Worm (Caenorhabditis elegans) whole organism, late embryonic: ENCODE data around the gene F07E5.12.

ENCODE experiments used
- C38D4.7 ChIP-seq: fragments of 200-800 bp; sonication (Bioruptor generic); optimal IDR thresholded peaks from 2 replicates; lab custom pipeline; 2018; ENCODE audit warnings: mild to moderate bottlenecking, missing genetic modification characterization, moderate library complexity, missing compliant biosample characterization
- K02D7.2 ChIP-seq: sonication (generic microtip); optimal IDR thresholded peaks from 2 replicates; lab custom pipeline; 2017; ENCODE audit warnings: mild to moderate bottlenecking, missing genetic modification characterization, missing compliant biosample characterization
- K09A11.1 ChIP-seq: sonication (generic microtip); optimal IDR thresholded peaks from 2 replicates; lab custom pipeline; 2017; ENCODE audit warnings: antibody characterized with exemption, mild to moderate bottlenecking, missing genetic modification characterization, missing compliant biosample characterization; ENCODE audit not compliant: insufficient read depth
- Y22D7AL.16 ChIP-seq: sonication (generic microtip); optimal IDR thresholded peaks from 2 replicates; lab custom pipeline; 2016; ENCODE audit warnings: missing genetic modification characterization, missing compliant biosample characterization
- ceh-14 ChIP-seq: sonication (generic microtip); optimal IDR thresholded peaks from 2 replicates; lab custom pipeline; 2016; ENCODE audit warnings: missing genotype, missing genetic modification characterization, missing compliant biosample characterization
- ceh-19 ChIP-seq: fragments of 200-800 bp; sonication (Bioruptor generic); optimal IDR thresholded peaks from 2 replicates; lab custom pipeline; 2018; ENCODE audit warnings: mild to moderate bottlenecking, missing genetic modification characterization, missing compliant biosample characterization
- ceh-2 ChIP-seq: sonication (generic microtip); optimal IDR thresholded peaks from 2 replicates; lab custom pipeline; 2016; ENCODE audit warnings: missing genotype, missing genetic modification characterization, missing compliant biosample characterization
- ceh-22 ChIP-seq: sonication (generic microtip); optimal IDR thresholded peaks from 2 replicates; lab custom pipeline; 2017; ENCODE audit warnings: missing biosample characterization, missing genetic modification characterization
- ceh-24 ChIP-seq: sonication (generic microtip); optimal IDR thresholded peaks from 2 replicates; lab custom pipeline; 2016; ENCODE audit warnings: mild to moderate bottlenecking, missing genetic modification characterization, missing compliant biosample characterization
- ceh-30 ChIP-seq: fragments of 150-350 bp; optimal IDR thresholded peaks from 2 replicates; lab custom pipeline; 2014; ENCODE audit warnings: missing biosample characterization, missing genetic modification characterization
- ceh-6 ChIP-seq: fragments of 200-800 bp; sonication (Bioruptor generic); optimal IDR thresholded peaks from 2 replicates; lab custom pipeline; 2018; ENCODE audit warnings: mild to moderate bottlenecking, missing genetic modification characterization, missing compliant biosample characterization
- ceh-9 ChIP-seq: sonication (generic microtip); optimal IDR thresholded peaks from 2 replicates; lab custom pipeline; 2016; ENCODE audit warnings: mild to moderate bottlenecking, missing genetic modification characterization, inconsistent platforms, missing compliant biosample characterization
- che-1 ChIP-seq: sonication (generic microtip); optimal IDR thresholded peaks from 2 replicates; lab custom pipeline; 2016; ENCODE audit warnings: mild to moderate bottlenecking, missing genetic modification characterization, missing compliant biosample characterization
- dmd-4 ChIP-seq: sonication (generic microtip); optimal IDR thresholded peaks from 2 replicates; lab custom pipeline; 2016; ENCODE audit warnings: borderline replicate concordance, missing genetic modification characterization, missing compliant biosample characterization
- dve-1 ChIP-seq: sonication (generic microtip); optimal IDR thresholded peaks from 2 replicates; lab custom pipeline; 2017; ENCODE audit warnings: antibody characterized with exemption, mild to moderate bottlenecking, missing genetic modification characterization, missing compliant biosample characterization
- elt-2 ChIP-seq: sonication (generic microtip); optimal IDR thresholded peaks from 2 replicates; lab custom pipeline; 2016; ENCODE audit warnings: missing genetic modification reagents, missing genetic modification characterization, missing compliant biosample characterization
- elt-4 ChIP-seq: sonication (generic microtip); optimal IDR thresholded peaks from 2 replicates; lab custom pipeline; 2016; ENCODE audit warnings: missing genetic modification characterization, missing compliant biosample characterization
- ets-4 ChIP-seq: sonication (generic microtip); optimal IDR thresholded peaks from 2 replicates; lab custom pipeline; 2016; ENCODE audit warnings: missing genetic modification characterization, missing compliant biosample characterization
- fax-1 ChIP-seq: sonication (generic microtip); optimal IDR thresholded peaks from 2 replicates; lab custom pipeline; 2016; ENCODE audit warnings: missing genotype, missing genetic modification characterization, missing compliant biosample characterization
- fkh-6 ChIP-seq: sonication (generic microtip); optimal IDR thresholded peaks from 2 replicates; lab custom pipeline; 2016; ENCODE audit warnings: missing genetic modification characterization, missing compliant biosample characterization
- gmeb-2 ChIP-seq: sonication (generic microtip); optimal IDR thresholded peaks from 2 replicates; lab custom pipeline; 2016; ENCODE audit warnings: missing genetic modification characterization, inconsistent platforms, missing compliant biosample characterization
- hlh-13 ChIP-seq: fragments of 200-800 bp; sonication (Bioruptor generic); optimal IDR thresholded peaks from 2 replicates; lab custom pipeline; 2018; ENCODE audit warnings: mild to moderate bottlenecking, missing genetic modification characterization, missing compliant biosample characterization
- hlh-30 ChIP-seq: sonication (generic microtip); optimal IDR thresholded peaks from 2 replicates; lab custom pipeline; 2017; ENCODE audit warnings: antibody characterized with exemption, missing genetic modification characterization, missing compliant biosample characterization; ENCODE audit not compliant: insufficient read depth
- hlh-6 ChIP-seq: sonication (generic microtip); optimal IDR thresholded peaks from 2 replicates; lab custom pipeline; 2016; ENCODE audit warnings: missing genotype, missing genetic modification characterization, missing compliant biosample characterization
- hlh-8 ChIP-seq: sonication (generic microtip); optimal IDR thresholded peaks from 2 replicates; lab custom pipeline; 2016; ENCODE audit warnings: missing genotype, missing genetic modification characterization, missing compliant biosample characterization
- lin-11 ChIP-seq: fragments of 200-800 bp; sonication (Bioruptor generic); optimal IDR thresholded peaks from 2 replicates; lab custom pipeline; 2018; ENCODE audit warnings: mild to moderate bottlenecking, missing genetic modification characterization, missing compliant biosample characterization
- nhr-232 ChIP-seq: sonication (generic microtip); optimal IDR thresholded peaks from 2 replicates; lab custom pipeline; 2016; ENCODE audit warnings: missing genetic modification characterization, missing compliant biosample characterization
- npax-4 ChIP-seq: sonication (generic microtip); optimal IDR thresholded peaks from 2 replicates; lab custom pipeline; 2016; ENCODE audit warnings: missing genetic modification characterization, missing compliant biosample characterization
- odd-2 ChIP-seq: sonication (generic microtip); optimal IDR thresholded peaks from 2 replicates; lab custom pipeline; 2017; ENCODE audit warnings: antibody characterized with exemption, mild to moderate bottlenecking, missing genetic modification characterization, missing compliant biosample characterization
- pat-9 ChIP-seq: fragments of 200-800 bp; sonication (Bioruptor generic); optimal IDR thresholded peaks from 2 replicates; lab custom pipeline; 2018; ENCODE audit warnings: mild to moderate bottlenecking, missing genetic modification characterization, moderate library complexity, missing compliant biosample characterization
- pax-1 ChIP-seq: fragments of 150-350 bp; optimal IDR thresholded peaks from 2 replicates; lab custom pipeline; 2014; ENCODE audit warnings: missing biosample characterization, missing genetic modification characterization
- pha-2 ChIP-seq: sonication (generic microtip); optimal IDR thresholded peaks from 2 replicates; lab custom pipeline; 2017; ENCODE audit warnings: mild to moderate bottlenecking, missing genetic modification characterization, missing compliant biosample characterization
- pha-4 ChIP-seq: fragments of 150-350 bp; optimal IDR thresholded peaks from 2 replicates; lab custom pipeline; 2018; ENCODE audit warnings: missing biosample characterization, missing genetic modification reagents, missing genetic modification characterization
- pros-1 ChIP-seq: fragments of 150-350 bp; optimal IDR thresholded peaks from 2 replicates; lab custom pipeline; 2014; ENCODE audit warnings: missing biosample characterization, missing genetic modification reagents, missing genetic modification characterization
- ref-2 ChIP-seq: sonication (generic microtip); optimal IDR thresholded peaks from 2 replicates; lab custom pipeline; 2016; ENCODE audit warnings: missing genetic modification characterization, missing compliant biosample characterization
- sox-2 ChIP-seq: fragments of 200-800 bp; sonication (Bioruptor generic); IDR thresholded peaks from 2 replicates; pipeline ENCODE4 v1.3.6; 2022; ENCODE audit warnings: missing genetic modification reagents, missing genetic modification characterization, missing compliant biosample characterization
- syd-9 ChIP-seq: sonication (generic microtip); optimal IDR thresholded peaks from 2 replicates; lab custom pipeline; 2016; ENCODE audit warnings: mild to moderate bottlenecking, missing genetic modification characterization, moderate library complexity, missing compliant biosample characterization
- ttx-3 ChIP-seq: sonication (generic microtip); optimal IDR thresholded peaks from 2 replicates; lab custom pipeline; 2016; ENCODE audit warnings: missing genetic modification reagents, missing genetic modification characterization, missing compliant biosample characterization
- unc-42 ChIP-seq: sonication (generic microtip); optimal IDR thresholded peaks from 2 replicates; lab custom pipeline; 2016; ENCODE audit warnings: missing genotype, missing genetic modification characterization, missing compliant biosample characterization
- ztf-16 ChIP-seq: sonication (generic microtip); optimal IDR thresholded peaks from 2 replicates; lab custom pipeline; 2017; ENCODE audit warnings: missing genetic modification characterization, missing compliant biosample characterization

The F07E5.12 gene

DNA sequence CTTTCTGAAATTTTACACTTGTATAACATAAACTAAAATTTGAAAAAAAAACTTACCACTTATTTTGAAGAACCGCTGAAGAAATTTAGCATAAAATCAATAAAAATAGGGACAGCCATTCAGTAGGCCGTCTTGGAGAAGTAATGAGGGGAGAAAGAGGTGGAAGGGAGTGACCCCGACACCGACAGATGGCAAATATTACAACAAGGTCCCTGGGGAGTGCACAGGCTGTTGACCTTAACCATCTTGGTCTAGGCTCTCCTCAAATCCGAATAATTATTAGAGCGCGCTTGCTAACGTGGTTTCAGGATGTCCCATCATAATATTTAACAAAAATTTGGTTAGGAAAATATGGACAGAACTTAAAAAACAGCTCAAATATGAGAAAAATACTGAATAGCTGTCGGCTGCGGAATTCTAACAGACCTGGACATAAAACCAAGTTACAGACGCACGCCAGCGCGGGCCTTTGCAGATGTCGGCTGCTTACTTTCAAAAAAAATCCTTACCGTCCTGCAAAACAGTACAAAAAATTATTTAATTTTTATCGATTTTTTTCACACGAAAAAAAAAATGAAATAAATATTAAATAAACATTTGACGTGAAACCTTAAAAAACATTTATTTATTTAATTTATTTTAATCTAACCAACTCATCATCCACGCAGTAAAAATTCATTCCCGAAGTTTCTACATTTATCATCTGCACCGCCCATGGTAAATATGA is 27.3 kb downstream of the F07E5.12 start, which contains the start of gene T16A1.2:
Gene T16A1.2 (plus strand): TSS at position 677 of the 727 bp plus-strand sequence.
- TF ChIP-seq che-1 (tag; lab: Kevin White, UChicago): no peak

- TF ChIP-seq fax-1 (tag; lab: Kevin White, UChicago): no peak
- no peak for TF ChIP-seq ceh-2
- TF ChIP-seq K02D7.2 (tag; lab: Kevin White, UChicago): no peak
- no peak for TF ChIP-seq hlh-6 (tag; lab: Kevin White, UChicago)
- TF ChIP-seq elt-2: peak; percentile 46
- TF ChIP-seq ceh-19 (GFP tag; lab: Kevin White, UChicago): no peak
Observed at ce11 chrII:2099139-2099976, 31.6 kb downstream of the F07E5.12 start, which contains the start of gene math-42. Gene math-42, plus strand, starts transcription at chrII:2099926.

- no peak for TF ChIP-seq Y22D7AL.16 (tag; lab: Kevin White, UChicago)
- TF ChIP-seq ref-2 (tag; lab: Kevin White, UChicago): no peak
- TF ChIP-seq ceh-14 (tag; lab: Kevin White, UChicago): no peak
- no peak for TF ChIP-seq fax-1 (tag; lab: Kevin White, UChicago)
- TF ChIP-seq npax-4 (tag; lab: Kevin White, UChicago): no peak
- no peak for TF ChIP-seq pat-9 (tag; lab: Kevin White, UChicago)
- no peak for TF ChIP-seq hlh-8 (tag; lab: Kevin White, UChicago)
- TF ChIP-seq syd-9 (tag; lab: Kevin White, UChicago): no peak
- TF ChIP-seq ceh-22 (tag; lab: Kevin White, UChicago): no peak
- no peak for TF ChIP-seq hlh-13 (GFP tag; lab: Kevin White, UChicago)
- TF ChIP-seq dmd-4: no peak
- TF ChIP-seq hlh-30: no peak
Observed at ce11 chrII:2108295-2108694, 40.5 kb downstream of the F07E5.12 start, which contains the start of gene R52.4. Gene R52.4, minus strand, starts transcription at chrII:2108395.

ce11 chrII:2109943-2110342 is 42.2 kb downstream of the F07E5.12 start, which contains the start of gene R52.5:
Gene R52.5, minus strand, starts transcription at chrII:2110043.
- no peak for TF ChIP-seq pros-1 (tag; lab: Kevin White, UChicago)
- no peak for TF ChIP-seq elt-2
- TF ChIP-seq ceh-9: no peak
- TF ChIP-seq sox-2 (GFP tag; lab: Robert Waterston, UW): no peak
- TF ChIP-seq odd-2 (tag; lab: Kevin White, UChicago): no peak
- TF ChIP-seq dve-1: no peak
- TF ChIP-seq hlh-6 (tag; lab: Kevin White, UChicago): no peak
- no peak for TF ChIP-seq ceh-6 (GFP tag; lab: Kevin White, UChicago)
- TF ChIP-seq elt-4 (tag; lab: Kevin White, UChicago): no peak
- TF ChIP-seq dmd-4: no peak
- TF ChIP-seq ceh-30 (tag; lab: Kevin White, UChicago): no peak
- no peak for TF ChIP-seq lin-11 (tag; lab: Kevin White, UChicago)
- TF ChIP-seq hlh-30: no peak
- no peak for TF ChIP-seq C38D4.7 (GFP tag; lab: Kevin White, UChicago)
- no peak for TF ChIP-seq gmeb-2 (tag; lab: Kevin White, UChicago)
- no peak for TF ChIP-seq fkh-6
- no peak for TF ChIP-seq ceh-24

- TF ChIP-seq hlh-8 (tag; lab: Kevin White, UChicago): no peak
- TF ChIP-seq pax-1 (tag; lab: Kevin White, UChicago): no peak
- no peak for TF ChIP-seq unc-42 (tag; lab: Kevin White, UChicago)
- TF ChIP-seq ceh-6 (GFP tag; lab: Kevin White, UChicago): no peak
- TF ChIP-seq K09A11.1 (tag; lab: Kevin White, UChicago): no peak
- TF ChIP-seq pha-2 (tag; lab: Kevin White, UChicago): no peak
- no peak for TF ChIP-seq ceh-24
- TF ChIP-seq ceh-22 (tag; lab: Kevin White, UChicago): no peak
- TF ChIP-seq ttx-3: no peak
- no peak for TF ChIP-seq ceh-9
- no peak for TF ChIP-seq fkh-6
- TF ChIP-seq ztf-16 (tag; lab: Kevin White, UChicago): no peak
- TF ChIP-seq ets-4 (tag; lab: Kevin White, UChicago): no peak
- no peak for TF ChIP-seq hlh-13 (GFP tag; lab: Kevin White, UChicago)
- TF ChIP-seq nhr-232 (tag; lab: Kevin White, UChicago): no peak
- TF ChIP-seq fax-1 (tag; lab: Kevin White, UChicago): no peak
- TF ChIP-seq che-1 (tag; lab: Kevin White, UChicago): no peak
- TF ChIP-seq pha-4: no peak
- TF ChIP-seq dmd-4: no peak
Observed at ce11 chrII:2112948-2113347, 45.2 kb downstream of the F07E5.12 start, which contains the start of gene R52.6. Gene R52.6, minus strand, starts transcription at chrII:2113048.
